Fruit fly (Drosophila melanogaster) whole organism, wandering third instar larva: ENCODE results near the gene CG10274.

Source experiments
- Abd-B ChIP-seq: fragments of >200 bp; optimal IDR thresholded peaks from 2 replicates; lab custom pipeline; 2017; ENCODE audit warnings: missing biosample characterization, missing genetic modification characterization
- CG32264 ChIP-seq: fragments of 200-800 bp; sonication (Bioruptor generic); optimal IDR thresholded peaks from 2 replicates; lab custom pipeline; 2016; ENCODE audit warnings: missing biosample characterization, missing genetic modification characterization
- CG9705 ChIP-seq: fragments of 200-800 bp; sonication (Bioruptor generic); optimal IDR thresholded peaks from 2 replicates; lab custom pipeline; 2018; ENCODE audit warnings: missing biosample characterization, mild to moderate bottlenecking, missing genetic modification characterization
- CrebA ChIP-seq: fragments of 200-800 bp; sonication (Bioruptor generic); optimal IDR thresholded peaks from 2 replicates; lab custom pipeline; 2016; ENCODE audit warnings: missing biosample characterization, mild to moderate bottlenecking, missing genetic modification characterization, borderline replicate concordance
- Dfd ChIP-seq: fragments of >200 bp; optimal IDR thresholded peaks from 2 replicates; lab custom pipeline; 2017; ENCODE audit warnings: missing biosample characterization, missing genetic modification characterization
- HLH106 ChIP-seq: fragments of 200-800 bp; optimal IDR thresholded peaks from 3 replicates; lab custom pipeline; 2019; ENCODE audit warnings: missing biosample characterization, mild to moderate bottlenecking, missing genetic modification characterization, moderate library complexity
- Hr78 ChIP-seq: fragments of >200 bp; optimal IDR thresholded peaks from 2 replicates; lab custom pipeline; 2017; ENCODE audit warnings: missing biosample characterization, missing genetic modification characterization
- Jra ChIP-seq: sonication (Bioruptor generic); optimal IDR thresholded peaks from 2 replicates; lab custom pipeline; 2016; ENCODE audit warnings: missing biosample characterization, missing genetic modification characterization
- Mio ChIP-seq: sonication (Bioruptor generic); optimal IDR thresholded peaks from 2 replicates; lab custom pipeline; 2016; ENCODE audit warnings: missing biosample characterization, missing genetic modification characterization
- Myc ChIP-seq: fragments of >200 bp; optimal IDR thresholded peaks from 2 replicates; lab custom pipeline; 2017
- N ChIP-seq: fragments of >200 bp; optimal IDR thresholded peaks from 2 replicates; lab custom pipeline; 2018; ENCODE audit warnings: missing biosample characterization, missing external identifiers, missing genetic modification characterization
- OdsH ChIP-seq: fragments of 200-800 bp; sonication (Bioruptor generic); optimal IDR thresholded peaks from 2 replicates; lab custom pipeline; 2016; ENCODE audit warnings: missing biosample characterization, mild to moderate bottlenecking, missing genetic modification characterization
- Rel ChIP-seq, 2 experiments: fragments of 200-800 bp; sonication (Bioruptor generic) in 1 of 2; optimal IDR thresholded peaks; 2 replicates in 1 of 2; 3 replicates in 1 of 2; lab custom pipeline; 2016 to 2019; ENCODE audit warnings: mild to moderate bottlenecking in 2 of 2, missing biosample characterization in 2 of 2, missing genetic modification characterization in 2 of 2, moderate library complexity in 1 of 2
- Sp1 ChIP-seq: fragments of 200-800 bp; sonication (Bioruptor generic); optimal IDR thresholded peaks from 3 replicates; lab custom pipeline; 2019; ENCODE audit warnings: missing biosample characterization, mild to moderate bottlenecking, missing genetic modification characterization, moderate library complexity
- Vsx2 ChIP-seq: fragments of 200-300, 225-300 bp; sonication (Bioruptor generic); optimal IDR thresholded peaks from 2 replicates; lab custom pipeline; 2018; ENCODE audit warnings: missing biosample characterization, missing genetic modification characterization; ENCODE audit not compliant: partially characterized antibody
- br ChIP-seq: fragments of 200-800 bp; sonication (Bioruptor generic); optimal IDR thresholded peaks from 2 replicates; lab custom pipeline; 2016; ENCODE audit warnings: missing biosample characterization, missing genetic modification characterization
- dmrt93B ChIP-seq: fragments of 200-800 bp; sonication (Bioruptor generic); optimal IDR thresholded peaks from 2 replicates; lab custom pipeline; 2018; ENCODE audit warnings: missing biosample characterization, mild to moderate bottlenecking, missing genetic modification characterization
- dsf ChIP-seq: sonication (Bioruptor generic); optimal IDR thresholded peaks from 2 replicates; lab custom pipeline; 2016; ENCODE audit warnings: missing biosample characterization, missing genetic modification characterization, borderline replicate concordance
- ey ChIP-seq: fragments of 200-800 bp; sonication (Bioruptor generic); optimal IDR thresholded peaks from 2 replicates; lab custom pipeline; 2016; ENCODE audit warnings: missing biosample characterization, missing genetic modification characterization
- foxo ChIP-seq, 2 experiments: fragments of 200-800 bp; sonication (Bioruptor generic); optimal IDR thresholded peaks; 2 replicates in 1 of 2; 3 replicates in 1 of 2; lab custom pipeline; 2016 to 2017; ENCODE audit warnings: missing biosample characterization in 2 of 2, missing genetic modification characterization in 2 of 2
- fru ChIP-seq: fragments of 200-800 bp; sonication (Bioruptor generic); optimal IDR thresholded peaks from 3 replicates; lab custom pipeline; 2016; ENCODE audit warnings: missing biosample characterization, mild to moderate bottlenecking, missing genetic modification characterization
- h ChIP-seq: fragments of 200-800 bp; sonication (Bioruptor generic); optimal IDR thresholded peaks from 3 replicates; lab custom pipeline; 2016; ENCODE audit warnings: missing biosample characterization, mild to moderate bottlenecking, missing genetic modification characterization
- jim ChIP-seq: fragments of 175-275, 200-325 bp; sonication (Bioruptor generic); optimal IDR thresholded peaks from 2 replicates; lab custom pipeline; 2016; ENCODE audit warnings: missing biosample characterization, mild to moderate bottlenecking, missing genetic modification characterization
- lola ChIP-seq: fragments of >200 bp; optimal IDR thresholded peaks from 2 replicates; lab custom pipeline; 2017; ENCODE audit warnings: missing biosample characterization, missing genetic modification characterization
- pan ChIP-seq: fragments of >200 bp; optimal IDR thresholded peaks from 2 replicates; lab custom pipeline; 2017
- psq ChIP-seq: fragments of 200-800 bp; sonication (Bioruptor generic); optimal IDR thresholded peaks from 3 replicates; lab custom pipeline; 2017; ENCODE audit warnings: missing biosample characterization, mild to moderate bottlenecking, missing genetic modification characterization, moderate library complexity
- rgr ChIP-seq: fragments of 200-800 bp; sonication (Bioruptor generic); optimal IDR thresholded peaks from 3 replicates; lab custom pipeline; 2016; ENCODE audit warnings: missing biosample characterization, mild to moderate bottlenecking, missing genetic modification characterization
- sage ChIP-seq: fragments of 200-800 bp; sonication (Bioruptor generic); optimal IDR thresholded peaks from 2 replicates; lab custom pipeline; 2016; ENCODE audit warnings: missing biosample characterization, mild to moderate bottlenecking, missing genetic modification characterization
- sv ChIP-seq: fragments of 200-800 bp; sonication (Bioruptor generic); optimal IDR thresholded peaks from 3 replicates; lab custom pipeline; 2016; ENCODE audit warnings: missing biosample characterization, missing genetic modification characterization
- tai ChIP-seq: sonication (Bioruptor generic); optimal IDR thresholded peaks from 2 replicates; lab custom pipeline; 2016; ENCODE audit warnings: missing biosample characterization, missing genetic modification characterization
- usp ChIP-seq: fragments of >200 bp; optimal IDR thresholded peaks from 2 replicates; lab custom pipeline; 2017; ENCODE audit warnings: missing biosample characterization, missing genetic modification characterization
- woc ChIP-seq: sonication (Bioruptor generic); optimal IDR thresholded peaks from 2 replicates; lab custom pipeline; 2016; ENCODE audit warnings: missing biosample characterization, mild to moderate bottlenecking, missing genetic modification characterization

The CG10274 gene

DNA sequence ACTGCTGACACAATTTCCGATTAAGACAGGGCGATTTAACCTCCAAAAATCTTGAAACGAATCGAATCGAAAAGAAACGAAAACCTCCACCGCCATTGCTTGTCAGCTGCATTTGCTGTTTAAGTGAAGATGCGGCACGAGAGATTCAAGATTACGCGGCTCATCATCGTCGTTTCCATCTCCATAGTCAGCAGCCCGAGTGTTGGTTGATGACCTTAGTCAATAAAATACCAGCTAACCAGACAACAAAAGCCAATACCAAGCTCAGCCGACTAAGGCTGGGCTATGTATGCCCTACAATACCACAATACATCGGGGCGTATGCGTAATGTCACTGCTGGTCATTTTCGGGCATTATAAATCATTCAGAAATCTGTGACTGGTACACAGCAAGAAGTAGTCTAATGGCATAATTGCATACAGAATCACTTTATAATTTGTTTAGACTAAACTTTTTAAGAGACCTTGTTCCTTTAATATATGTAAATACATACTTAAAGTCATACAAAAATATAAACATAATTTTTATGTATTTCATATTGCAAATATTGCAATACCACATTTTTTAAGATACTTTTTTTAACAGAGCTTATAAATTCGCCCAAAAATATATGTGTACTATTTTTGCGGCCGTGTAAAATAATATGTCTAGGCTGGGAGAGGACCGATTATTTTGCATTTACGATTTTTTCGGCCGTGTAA, 40.7 kb downstream of the CG10274 start:
- no peak for TF ChIP-seq fru (GFP tag; lab: Kevin White, UChicago)
- no peak for TF ChIP-seq CrebA (GFP tag; lab: Kevin White, UChicago)
- TF ChIP-seq CG32264 (GFP tag; lab: Kevin White, UChicago): no peak
- no peak for TF ChIP-seq lola (GFP tag; lab: Kevin White, UChicago)
- no peak for TF ChIP-seq ey
- TF ChIP-seq foxo (GFP tag; optimal IDR thresholded peaks at IDR 0.05; lab: Kevin White, UChicago): no peak
- no peak for TF ChIP-seq pan (lab: Kevin White, UChicago)
- no peak for TF ChIP-seq Myc
- TF ChIP-seq Abd-B (GFP tag; lab: Kevin White, UChicago): no peak
- TF ChIP-seq woc (GFP tag; lab: Kevin White, UChicago): no peak
- no peak for TF ChIP-seq rgr (GFP tag; lab: Kevin White, UChicago)
- TF ChIP-seq dsf (GFP tag; lab: Kevin White, UChicago): no peak
- no peak for TF ChIP-seq tai (GFP tag; lab: Kevin White, UChicago)
- TF ChIP-seq Dfd (GFP tag; lab: Kevin White, UChicago): no peak
- no peak for TF ChIP-seq HLH106 (tag; lab: Kevin White, UChicago)
- no peak for TF ChIP-seq N (GFP tag; lab: Kevin White, UChicago)
- no peak for TF ChIP-seq Jra
- no peak for TF ChIP-seq psq (GFP tag; lab: Kevin White, UChicago)

DNA sequence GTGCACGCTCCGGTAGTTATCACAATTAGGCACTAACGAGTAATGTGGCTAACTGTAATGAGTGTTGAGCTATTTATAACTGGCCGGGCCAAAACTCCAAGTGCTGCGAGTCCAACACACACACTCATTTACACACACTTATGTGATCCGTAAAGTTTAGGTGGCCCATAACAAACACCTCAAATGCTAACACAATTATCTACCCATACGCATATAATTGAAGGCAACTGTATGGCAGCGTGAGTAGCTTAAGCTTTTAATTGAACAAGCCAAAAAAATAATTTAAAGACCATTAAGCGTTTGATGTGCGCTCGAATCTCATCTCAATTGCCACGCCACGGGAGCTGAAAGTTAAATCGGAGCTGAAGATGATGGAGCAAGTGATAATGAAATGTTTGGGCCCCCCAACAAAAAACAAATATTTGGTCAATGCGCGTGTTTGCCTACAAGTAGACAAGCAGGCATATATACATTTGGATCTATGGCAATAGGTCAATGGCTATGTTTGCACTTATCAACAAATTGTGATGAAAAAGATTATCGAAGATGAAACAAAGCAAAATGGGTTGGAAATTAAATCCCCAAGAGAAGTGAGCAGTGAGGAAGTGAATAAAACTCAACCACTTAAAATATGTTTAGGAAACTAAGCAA, 41.6 kb downstream of the CG10274 start, which contains the start of gene Cpr65Av:
Gene Cpr65Av, minus strand, starts transcription at position 51 of the 651 bp plus-strand sequence.
- TF ChIP-seq CrebA (GFP tag; lab: Kevin White, UChicago) (no peak), pan (lab: Kevin White, UChicago) (no peak), Mio (GFP tag; lab: Kevin White, UChicago) (no peak), fru (GFP tag; lab: Kevin White, UChicago) (no peak), br (GFP tag; lab: Kevin White, UChicago) (no peak), dsf (GFP tag; lab: Kevin White, UChicago) (no peak), CG9705 (GFP tag; lab: Kevin White, UChicago) (no peak), usp (no peak), Vsx2 (GFP tag; lab: Kevin White, UChicago) (no peak), lola (GFP tag; lab: Kevin White, UChicago) (no peak), CG32264 (GFP tag; lab: Kevin White, UChicago) (no peak), foxo (GFP tag; optimal IDR thresholded peaks at IDR 0.05; lab: Kevin White, UChicago) (no peak), rgr (GFP tag; lab: Kevin White, UChicago) (no peak), sage (GFP tag; lab: Kevin White, UChicago) (no peak), Hr78 (GFP tag; lab: Kevin White, UChicago) (no peak), Myc (no peak)

dm6 chr3L:6138586-6138985, 43.0 kb downstream of the CG10274 start:
- TF ChIP-seq CG32264 (GFP tag; lab: Kevin White, UChicago) (no peak), dmrt93B (GFP tag; lab: Kevin White, UChicago) (no peak), psq (GFP tag; lab: Kevin White, UChicago) (no peak), Jra (no peak), lola (GFP tag; lab: Kevin White, UChicago) (no peak), tai (GFP tag; lab: Kevin White, UChicago) (no peak), usp (no peak), Rel (GFP tag; optimal IDR thresholded peaks at IDR 0.05; lab: Kevin White, UChicago) (no peak), Rel (tag; optimal IDR thresholded peaks at IDR 0.05; lab: Kevin White, UChicago) (no peak), dsf (GFP tag; lab: Kevin White, UChicago) (no peak), pan (lab: Kevin White, UChicago) (no peak), sv (GFP tag; lab: Kevin White, UChicago) (no peak), fru (GFP tag; lab: Kevin White, UChicago) (no peak), N (GFP tag; lab: Kevin White, UChicago) (no peak), rgr (GFP tag; lab: Kevin White, UChicago) (no peak), foxo (GFP tag; optimal IDR thresholded peaks at IDR 0.05; lab: Kevin White, UChicago) (no peak), CG9705 (GFP tag; lab: Kevin White, UChicago) (no peak), sage (GFP tag; lab: Kevin White, UChicago) (no peak), ey (no peak)

- TF ChIP-seq rgr (GFP tag; lab: Kevin White, UChicago) (no peak), h (GFP tag; lab: Kevin White, UChicago) (no peak), Vsx2 (GFP tag; lab: Kevin White, UChicago) (no peak), OdsH (GFP tag; lab: Kevin White, UChicago) (no peak), ey (no peak), Mio (GFP tag; lab: Kevin White, UChicago) (no peak), Sp1 (GFP tag; lab: Kevin White, UChicago) (no peak), sv (GFP tag; lab: Kevin White, UChicago) (no peak), Myc (no peak), jim (no peak)
Observed at dm6 chr3L:6138018-6138417, 43.6 kb downstream of the CG10274 start, which contains the start of gene Lcp65Ae. Gene Lcp65Ae (minus strand): TSS chr3L:6138118.
